Fruit fly (Drosophila melanogaster) whole organism, pupa: ENCODE measurements around the gene CG2256.
A peak's percentile ranks its signal among the peaks of the same experiment; 100 is the strongest.

Source experiments
- CG10348 ChIP-seq: fragments of 200-800 bp; sonication (Bioruptor generic); IDR thresholded peaks from 2 replicates; pipeline ENCODE4 v1.3.6; 2022; ENCODE audit warnings: missing biosample characterization, missing genetic modification characterization
- CG12605 ChIP-seq: fragments of 200-800 bp; sonication (Bioruptor generic); IDR thresholded peaks from 2 replicates; pipeline ENCODE4 v1.3.6; 2022; ENCODE audit warnings: missing biosample characterization, missing genetic modification characterization
- CG13204 ChIP-seq: fragments of 200-800 bp; sonication (Bioruptor generic); optimal IDR thresholded peaks from 2 replicates; lab custom pipeline; 2018; ENCODE audit warnings: missing biosample characterization, mild to moderate bottlenecking, missing genetic modification characterization, moderate library complexity
- CG14655 ChIP-seq: fragments of 200-800 bp; sonication (Bioruptor generic); optimal IDR thresholded peaks from 3 replicates; lab custom pipeline; 2017; ENCODE audit warnings: mild to moderate bottlenecking, missing biosample characterization, missing genetic modification reagents, missing genetic modification characterization
- CG15710 ChIP-seq: fragments of 200-800 bp; sonication (Bioruptor generic); optimal IDR thresholded peaks from 2 replicates; lab custom pipeline; 2018; ENCODE audit warnings: missing biosample characterization, mild to moderate bottlenecking, missing genetic modification characterization, moderate library complexity
- CG17806 ChIP-seq: fragments of 200-800 bp; sonication (Bioruptor generic); optimal IDR thresholded peaks from 2 replicates; lab custom pipeline; 2018; ENCODE audit warnings: missing biosample characterization, mild to moderate bottlenecking, missing genetic modification characterization, moderate library complexity
- CG32121 ChIP-seq: fragments of 200-800 bp; sonication (Bioruptor generic); IDR thresholded peaks from 2 replicates; pipeline ENCODE4 v1.3.6; 2022; ENCODE audit warnings: missing biosample characterization, missing genetic modification characterization
- CG34367 ChIP-seq: fragments of 200-800 bp; sonication (Bioruptor generic); optimal IDR thresholded peaks from 2 replicates; lab custom pipeline; 2018; ENCODE audit warnings: missing biosample characterization, mild to moderate bottlenecking, missing genetic modification characterization
- CG4496 ChIP-seq: fragments of 200-800 bp; sonication (Bioruptor generic); IDR thresholded peaks from 3 replicates; pipeline ENCODE4 v1.3.6; 2022; ENCODE audit warnings: missing biosample characterization, missing genetic modification characterization
- CG8159 ChIP-seq: fragments of 200-800 bp; sonication (Bioruptor generic); optimal IDR thresholded peaks from 3 replicates; lab custom pipeline; 2018; ENCODE audit warnings: missing biosample characterization, mild to moderate bottlenecking, missing genetic modification characterization, moderate library complexity
- CG8301 ChIP-seq: fragments of 200-800 bp; sonication (Bioruptor generic); optimal IDR thresholded peaks from 2 replicates; lab custom pipeline; 2018; ENCODE audit warnings: missing biosample characterization, mild to moderate bottlenecking, missing genetic modification characterization
- CG9948 ChIP-seq: fragments of 200-800 bp; sonication (Bioruptor generic); optimal IDR thresholded peaks from 2 replicates; lab custom pipeline; 2018; ENCODE audit warnings: missing biosample characterization, mild to moderate bottlenecking, missing genetic modification characterization, moderate library complexity
- D1 ChIP-seq: fragments of 200-800 bp; sonication (Bioruptor generic); optimal IDR thresholded peaks from 2 replicates; lab custom pipeline; 2018; ENCODE audit warnings: missing biosample characterization, mild to moderate bottlenecking, missing genetic modification characterization, moderate library complexity
- EcR ChIP-seq: fragments of 200-800 bp; sonication (Bioruptor generic); optimal IDR thresholded peaks from 3 replicates; lab custom pipeline; 2019; ENCODE audit warnings: missing biosample characterization, missing genetic modification characterization, mild to moderate bottlenecking, moderate library complexity, missing genetic modification reagents
- Ets98B ChIP-seq: fragments of 200-800 bp; sonication (Bioruptor generic); IDR thresholded peaks from 2 replicates; pipeline ENCODE4 v1.3.6; 2022; ENCODE audit warnings: missing biosample characterization, missing genetic modification characterization
- Pif1A ChIP-seq: fragments of 200-800 bp; sonication (Bioruptor generic); optimal IDR thresholded peaks from 3 replicates; lab custom pipeline; 2016; ENCODE audit warnings: missing biosample characterization, missing genetic modification characterization
- Pif1B ChIP-seq: fragments of 200-800 bp; sonication (Bioruptor generic); optimal IDR thresholded peaks from 3 replicates; lab custom pipeline; 2016; ENCODE audit warnings: missing biosample characterization, missing genetic modification characterization
- Snoo ChIP-seq: fragments of 200-800 bp; sonication (Bioruptor generic); optimal IDR thresholded peaks from 3 replicates; lab custom pipeline; 2017; ENCODE audit warnings: missing biosample characterization, mild to moderate bottlenecking, missing genetic modification characterization, inconsistent platforms
- fd96Ca ChIP-seq: fragments of 200-800 bp; sonication (Bioruptor generic); IDR thresholded peaks from 3 replicates; pipeline ENCODE4 v1.3.6; 2022; ENCODE audit warnings: missing biosample characterization, missing genetic modification characterization
- gl ChIP-seq: fragments of 200-800 bp; sonication (Bioruptor generic); optimal IDR thresholded peaks from 2 replicates; lab custom pipeline; 2018; ENCODE audit warnings: missing biosample characterization, mild to moderate bottlenecking, missing genetic modification characterization
- rn ChIP-seq: fragments of 200-800 bp; sonication (Bioruptor generic); IDR thresholded peaks from 2 replicates; pipeline ENCODE4 v1.3.6; 2022; ENCODE audit warnings: missing biosample characterization, missing genetic modification characterization

The CG2256 gene

DNA sequence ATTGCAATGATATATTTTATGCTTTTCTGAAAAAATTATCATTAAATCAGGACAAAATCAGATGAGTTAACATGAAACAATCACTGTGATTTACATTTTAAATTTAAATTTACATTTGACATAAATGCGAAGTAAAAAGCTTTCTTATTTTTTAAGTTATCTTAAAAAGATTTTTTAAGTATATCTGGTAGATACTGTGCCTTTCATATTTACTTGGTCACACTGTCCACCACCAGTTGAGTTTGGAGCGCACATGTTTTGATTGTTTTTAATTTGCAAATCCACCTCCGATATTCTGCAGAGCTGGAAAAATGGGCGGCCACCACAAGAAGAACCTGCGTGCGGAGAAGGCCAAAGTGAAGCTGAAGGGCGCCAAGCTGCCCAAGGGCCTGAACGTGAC lies 29.8 kb upstream of the CG2256 start, which contains the start of gene CG1575:
Gene CG1575, plus strand, starts transcription at position 200 of the 400 bp plus-strand sequence.
- TF ChIP-seq CG17806 (tag; lab: Kevin White, UChicago) = no peak
- no peak for TF ChIP-seq CG13204
- no peak for TF ChIP-seq Pif1B
- TF ChIP-seq CG9948 = no peak
- no peak for TF ChIP-seq CG15710 (tag; lab: Kevin White, UChicago)
- no peak for TF ChIP-seq D1 (tag; lab: Kevin White, UChicago)
- no peak for TF ChIP-seq CG8159
- no peak for TF ChIP-seq Ets98B
- TF ChIP-seq CG32121 (GFP tag; lab: Robert Waterston, UW) = no peak
- TF ChIP-seq Pif1A (GFP tag; lab: Kevin White, UChicago) = no peak
- TF ChIP-seq CG12605 (GFP tag; lab: Robert Waterston, UW) = no peak
- TF ChIP-seq fd96Ca (GFP tag; lab: Robert Waterston, UW) = no peak
- TF ChIP-seq EcR = no peak
- no peak for TF ChIP-seq CG14655 (GFP tag; lab: Kevin White, UChicago)
- no peak for TF ChIP-seq gl (tag; lab: Kevin White, UChicago)
- TF ChIP-seq, all 21 proteins: peak for 0

DNA sequence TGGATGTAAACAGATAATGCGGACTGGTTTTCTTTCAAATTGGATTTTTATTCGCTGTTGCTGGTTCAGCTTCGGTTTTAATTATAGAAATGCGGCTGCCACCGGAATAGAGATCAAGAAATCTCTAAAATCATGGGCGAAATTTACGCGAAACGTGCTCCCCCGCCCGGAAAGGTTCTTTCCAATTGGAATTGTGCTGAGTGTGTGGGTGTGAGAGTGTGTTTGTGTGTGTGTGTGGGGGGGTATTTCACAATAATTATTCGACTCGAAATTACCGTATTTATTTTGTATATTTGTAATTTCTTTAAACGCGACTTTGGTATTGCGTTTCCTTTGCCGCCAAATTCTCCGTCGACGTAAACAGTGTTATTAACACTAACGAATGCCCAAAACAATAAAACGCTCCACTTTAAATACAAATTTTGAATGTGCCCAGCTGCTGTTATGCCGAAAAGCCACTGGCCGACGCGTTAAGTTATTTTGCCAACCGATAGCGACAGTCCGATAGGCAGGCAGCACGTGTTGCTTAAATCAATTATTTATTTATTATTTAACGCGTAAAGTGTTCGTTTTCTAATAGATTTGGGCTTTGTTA lies 28.8 kb upstream of the CG2256 start, which contains the start of gene Gclc:
Gene Gclc, minus strand, starts transcription at position 431 of the 595 bp plus-strand sequence.
- no peak for TF ChIP-seq CG12605 (GFP tag; lab: Robert Waterston, UW)
- TF ChIP-seq Pif1A (GFP tag; lab: Kevin White, UChicago) = peak; percentile 23
- TF ChIP-seq Pif1B = peak; percentile 0
- TF ChIP-seq CG34367 (tag; lab: Kevin White, UChicago) = no peak
- no peak for TF ChIP-seq CG4496 (GFP tag; lab: Robert Waterston, UW)

DNA sequence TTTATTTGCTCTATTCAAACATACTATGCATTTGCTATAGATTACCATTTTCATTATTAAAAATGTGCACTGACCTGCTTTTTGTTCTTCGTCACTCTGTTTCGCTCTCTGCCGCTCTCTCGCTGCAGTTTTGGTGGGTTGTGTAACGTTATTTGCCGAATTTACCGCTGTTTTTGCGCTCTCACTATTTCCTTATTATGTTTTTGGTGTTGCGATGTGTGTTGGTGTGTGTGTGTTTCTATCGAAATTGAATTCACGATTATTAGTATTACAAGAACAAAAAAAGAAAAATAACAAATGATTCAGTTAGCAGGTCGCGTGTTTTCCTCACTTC lies 28.3 kb upstream of the CG2256 start:
- TF ChIP-seq Pif1B (no peak), CG9948 (no peak), CG17806 (tag; lab: Kevin White, UChicago) (no peak), CG34367 (tag; lab: Kevin White, UChicago) (no peak), fd96Ca (GFP tag; lab: Robert Waterston, UW) (no peak), EcR (no peak), CG8301 (tag; lab: Kevin White, UChicago) (no peak), CG8159 (no peak), rn (GFP tag; lab: Robert Waterston, UW) (no peak), CG15710 (tag; lab: Kevin White, UChicago) (no peak), CG12605 (GFP tag; lab: Robert Waterston, UW) (no peak), Snoo (tag; lab: Kevin White, UChicago) (no peak), Pif1A (GFP tag; lab: Kevin White, UChicago) (no peak), Ets98B (no peak), CG4496 (GFP tag; lab: Robert Waterston, UW) (no peak), CG32121 (GFP tag; lab: Robert Waterston, UW) (no peak), gl (tag; lab: Kevin White, UChicago) (no peak)

DNA sequence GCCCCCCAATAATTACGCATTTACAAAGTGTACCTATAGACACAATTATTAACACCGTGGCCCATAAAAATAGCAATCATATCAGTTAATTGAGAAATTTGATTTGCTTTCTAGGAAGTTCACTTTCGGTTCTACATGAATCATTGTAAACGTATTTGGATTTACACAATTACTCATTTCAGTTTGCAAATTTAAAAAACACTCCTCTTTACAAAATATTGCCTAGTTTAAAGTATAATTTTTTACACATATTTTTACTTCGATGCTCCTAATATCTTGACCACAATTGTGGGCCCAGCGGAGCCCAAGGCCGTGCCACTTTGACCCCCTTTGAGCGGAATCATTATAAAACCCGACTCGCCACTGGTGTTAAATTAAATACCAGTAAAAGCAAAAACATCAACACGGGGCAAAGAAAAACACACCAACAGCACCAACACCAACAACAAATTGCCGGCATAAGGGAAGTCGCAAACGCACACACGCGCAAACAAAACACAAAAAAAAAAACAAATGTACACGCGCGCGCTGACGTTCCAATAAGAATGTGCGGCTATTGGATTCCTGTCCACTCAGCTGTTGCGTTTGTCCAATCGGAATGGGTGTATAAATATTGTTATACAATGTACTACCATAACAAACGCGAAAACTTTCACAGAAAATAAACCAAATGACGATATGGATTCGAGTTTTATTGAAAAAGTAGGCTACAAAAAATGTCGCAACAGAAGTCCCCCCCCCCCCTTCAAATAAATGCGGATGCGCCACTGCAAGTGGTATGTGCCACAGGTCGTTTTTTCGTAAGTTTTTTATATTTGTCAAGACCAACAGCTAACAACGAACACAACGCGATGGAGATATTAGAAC lies 27.7 kb upstream of the CG2256 start:
- peak; percentile 50; the same call in 2 of the 3 replicates for TF ChIP-seq CG4496 (GFP tag; lab: Robert Waterston, UW)
- no peak for TF ChIP-seq Snoo (tag; lab: Kevin White, UChicago)
- peak; percentile 22 for TF ChIP-seq CG8159
- TF ChIP-seq CG15710 (tag; lab: Kevin White, UChicago) = peak; percentile 6
- TF ChIP-seq Pif1A (GFP tag; lab: Kevin White, UChicago) = peak; percentile 7
- TF ChIP-seq Ets98B = peak; percentile 14
- TF ChIP-seq CG14655 (GFP tag; lab: Kevin White, UChicago) = no peak
- peak; percentile 7; the same call in 1 of the 2 replicates for TF ChIP-seq CG32121 (GFP tag; lab: Robert Waterston, UW)
- peak; percentile 20 for TF ChIP-seq CG17806 (tag; lab: Kevin White, UChicago)
- TF ChIP-seq CG9948 = peak; percentile 16
- no peak for TF ChIP-seq CG12605 (GFP tag; lab: Robert Waterston, UW)
- TF ChIP-seq fd96Ca (GFP tag; lab: Robert Waterston, UW) = peak; percentile 19; the same call in 1 of the 3 replicates
- TF ChIP-seq CG13204 = no peak

DNA sequence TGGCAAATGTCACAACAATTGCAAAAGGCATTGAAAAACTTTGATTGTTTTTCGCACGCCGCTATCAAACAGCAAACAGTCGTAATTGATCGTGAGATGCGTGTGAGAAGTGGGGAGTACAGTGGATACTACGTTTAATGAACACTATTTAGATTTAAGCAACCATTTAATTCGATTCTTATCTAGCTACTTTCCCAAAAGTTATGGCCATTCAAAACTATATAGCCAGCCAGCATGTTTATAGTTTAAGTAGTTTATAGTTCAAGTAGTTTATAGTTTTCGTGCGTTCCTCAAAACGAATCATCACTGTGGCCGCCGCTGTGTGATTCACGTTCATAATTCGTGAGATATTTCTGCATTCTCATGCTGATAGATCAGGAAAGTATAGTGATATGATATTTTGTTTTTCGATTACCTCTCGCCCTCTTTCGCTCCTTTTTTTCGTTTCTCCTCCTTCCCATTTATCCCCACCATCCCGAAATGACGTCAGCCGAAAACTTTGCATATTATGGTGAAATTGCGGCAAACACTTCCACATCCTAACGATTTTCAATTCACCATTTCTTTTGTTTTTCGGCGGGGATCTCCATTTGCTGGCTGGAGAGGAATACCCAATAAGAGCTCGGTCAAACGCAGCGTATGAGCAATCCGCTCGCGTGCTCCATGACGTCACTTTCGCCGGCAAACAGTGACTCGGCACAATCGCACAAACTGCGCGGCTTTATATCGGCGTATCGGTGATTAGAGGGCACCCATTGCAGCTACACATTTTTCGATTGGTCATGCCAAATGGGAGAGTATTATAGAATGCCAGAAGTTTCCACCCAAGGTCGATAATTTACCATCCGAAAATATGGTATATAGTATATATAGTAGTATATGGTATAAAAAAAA lies 26.6 kb upstream of the CG2256 start:
- TF ChIP-seq fd96Ca (GFP tag; lab: Robert Waterston, UW) (0 out of 3 replicates have a peak, but pooled peaks have one; percentile 10), CG17806 (tag; lab: Kevin White, UChicago) (no peak), EcR (no peak), CG8301 (tag; lab: Kevin White, UChicago) (no peak), CG34367 (tag; lab: Kevin White, UChicago) (no peak), CG10348 (GFP tag; lab: Robert Waterston, UW) (no peak), D1 (tag; lab: Kevin White, UChicago) (no peak), CG15710 (tag; lab: Kevin White, UChicago) (peak; percentile 8), Snoo (tag; lab: Kevin White, UChicago) (no peak), Ets98B (no peak), CG32121 (GFP tag; lab: Robert Waterston, UW) (no peak; the same call in 1 of the 2 replicates), CG9948 (peak; percentile 5), Pif1B (no peak), gl (tag; lab: Kevin White, UChicago) (no peak), CG12605 (GFP tag; lab: Robert Waterston, UW) (no peak), CG13204 (no peak), CG14655 (GFP tag; lab: Kevin White, UChicago) (no peak), Pif1A (GFP tag; lab: Kevin White, UChicago) (no peak), CG4496 (GFP tag; lab: Robert Waterston, UW) (no peak), rn (GFP tag; lab: Robert Waterston, UW) (no peak), CG8159 (no peak)
